Fruit fly (Drosophila melanogaster) Kc167 (cell line): ENCODE data around the gene CG10979.

Experiments used
- Sin3A ChIP-seq: fragments of >200 bp; optimal IDR thresholded peaks from 2 replicates; lab custom pipeline; 2018; ENCODE audit warnings: missing external identifiers
- h ChIP-seq: fragments of >200 bp; optimal IDR thresholded peaks from 3 replicates; lab custom pipeline; 2018; ENCODE audit warnings: missing external identifiers

- TF ChIP-seq h (lab: Kevin White, UChicago) (no peak), Sin3A (lab: Kevin White, UChicago) (no peak)
Measured at dm6 chr3R:5836536-5836935, 42.0 kb downstream of the CG10979 start.
